Fruit fly (Drosophila melanogaster) whole organism: ENCODE results near the gene BOD1.

Experiments
- Dll ChIP-seq: fragments of >200 bp; optimal IDR thresholded peaks from 2 replicates; lab custom pipeline; 2017
- EcR ChIP-seq, 2 experiments: fragments of >200 bp; optimal IDR thresholded peaks; 2 replicates each; lab custom pipeline; 2017; ENCODE audit warnings: missing biosample characterization in 2 of 2, missing genetic modification characterization in 2 of 2, missing genetic modification reagents in 2 of 2
- pan ChIP-seq: fragments of >200 bp; optimal IDR thresholded peaks from 2 replicates; lab custom pipeline; 2017
- psq ChIP-seq: fragments of >200 bp; optimal IDR thresholded peaks from 2 replicates; lab custom pipeline; 2017
- usp ChIP-seq: fragments of >200 bp; optimal IDR thresholded peaks from 2 replicates; lab custom pipeline; 2017; ENCODE audit warnings: missing biosample characterization, missing genetic modification characterization, mixed read lengths

DNA sequence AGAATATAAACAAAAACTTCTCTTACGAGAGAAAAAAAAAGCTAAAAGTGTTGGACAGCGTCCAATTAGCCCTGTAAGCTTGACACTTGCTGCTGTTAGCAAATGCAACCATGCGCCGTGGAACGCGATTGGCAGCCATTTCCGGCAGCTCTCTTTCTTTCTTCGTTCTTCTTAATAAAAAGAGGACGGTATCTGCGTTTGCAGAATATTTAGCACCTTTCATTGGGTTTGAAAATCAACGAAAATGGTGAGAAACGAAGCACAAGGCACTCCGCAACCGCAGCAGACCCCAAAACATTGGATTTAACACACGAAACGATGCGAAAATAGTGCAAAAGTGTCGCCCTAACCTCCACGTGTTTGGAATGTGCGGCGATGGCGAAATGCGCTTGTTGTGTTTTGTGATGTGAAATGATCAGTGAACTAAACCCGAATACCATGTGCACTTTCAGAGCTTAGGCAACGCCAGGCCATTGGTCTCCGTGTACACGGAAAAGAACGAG lies 15.3 kb upstream of the BOD1 start, which contains the start of gene RpL4:
- no peak for TF ChIP-seq pan
- no peak for TF ChIP-seq Dll
- TF ChIP-seq psq (lab: Kevin White, UChicago), result no peak
- TF ChIP-seq EcR (GFP tag; optimal IDR thresholded peaks at IDR 0.05; lab: Kevin White, UChicago), result no peak
- no peak for TF ChIP-seq usp (GFP tag; lab: Kevin White, UChicago)
